Fruit fly (Drosophila melanogaster): ENCODE data around the gene CG42450.

The CG42450 gene

dm6 chrX:18797567-18797966, 15.5 kb upstream of the CG42450 start, which contains the start of gene bnb:
TSS of gene bnb (minus strand) at chrX:18797687.
- no peak for TF ChIP-seq CTCF (optimal IDR thresholded peaks at IDR 0.05)
- TF ChIP-seq CG8478 (optimal IDR thresholded peaks at IDR 0.05) = no peak

dm6 chrX:18799307-18799855, 13.7 kb upstream of the CG42450 start:
- no peak for TF ChIP-seq CG8478 (optimal IDR thresholded peaks at IDR 0.05)
- no peak for TF ChIP-seq CTCF (optimal IDR thresholded peaks at IDR 0.05)

- TF ChIP-seq CG8478 (optimal IDR thresholded peaks at IDR 0.05) (no peak), CTCF (optimal IDR thresholded peaks at IDR 0.05) (no peak)
Measured at dm6 chrX:18800167-18800566, 12.9 kb upstream of the CG42450 start.

DNA sequence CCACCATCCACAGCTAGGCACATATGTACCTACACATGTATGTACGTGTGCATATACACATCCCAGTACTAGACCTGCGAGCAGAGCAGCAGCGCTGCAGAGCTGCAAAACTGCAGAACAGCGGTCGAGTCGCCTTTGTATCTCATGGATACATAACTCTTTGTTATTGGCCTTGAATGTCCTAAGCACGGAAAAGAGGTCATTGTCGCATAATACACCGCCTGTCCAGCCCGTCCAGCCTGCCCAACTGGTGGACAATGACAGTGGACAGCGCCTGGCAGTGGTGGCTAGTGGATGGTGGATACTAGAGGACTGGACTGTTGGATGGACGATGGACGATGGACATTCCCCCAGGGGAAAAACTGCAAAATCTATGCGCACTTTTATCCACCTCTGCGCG, 11.8 kb upstream of the CG42450 start:
- TF ChIP-seq CTCF (optimal IDR thresholded peaks at IDR 0.05) = no peak
- TF ChIP-seq CG8478 (optimal IDR thresholded peaks at IDR 0.05) = no peak

dm6 chrX:18805036-18805435, 8.1 kb upstream of the CG42450 start:
- TF ChIP-seq CG8478 (optimal IDR thresholded peaks at IDR 0.05) (no peak), CTCF (optimal IDR thresholded peaks at IDR 0.05) (peak; percentile 53 to 58)

dm6 chrX:18806365-18806764, 6.7 kb upstream of the CG42450 start, which contains the start of gene CG7058:
TSS of gene CG7058 (plus strand) at chrX:18806694.
- TF ChIP-seq CG8478 (optimal IDR thresholded peaks at IDR 0.05) (no peak), CTCF (optimal IDR thresholded peaks at IDR 0.05) (no peak)

dm6 chrX:18812111-18812510, 986 bp upstream of the CG42450 start:
- TF ChIP-seq CG8478 (optimal IDR thresholded peaks at IDR 0.05) (no peak), CTCF (optimal IDR thresholded peaks at IDR 0.05) (no peak)

DNA sequence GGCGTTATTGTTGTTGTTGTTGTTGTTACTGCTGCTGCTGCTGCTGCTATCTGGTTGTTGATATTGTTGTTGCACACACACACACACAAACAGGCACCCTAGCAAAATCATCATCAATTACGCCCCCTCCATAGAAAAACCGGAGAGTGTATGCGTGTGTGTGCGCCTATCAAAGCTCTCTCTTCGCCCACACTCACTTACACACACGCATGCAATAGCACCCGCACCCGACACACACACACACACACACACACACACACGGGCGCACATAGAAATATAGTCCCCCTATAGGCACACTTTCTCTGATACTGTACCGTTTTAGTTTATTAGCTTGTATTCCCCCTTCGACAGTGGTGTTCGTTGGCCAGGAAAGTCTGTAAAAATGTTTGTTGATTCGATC, 1.3 kb downstream of the CG42450 start:
- no peak for TF ChIP-seq CTCF (optimal IDR thresholded peaks at IDR 0.05)
- TF ChIP-seq CG8478 (optimal IDR thresholded peaks at IDR 0.05) = no peak

- TF ChIP-seq CG8478 (optimal IDR thresholded peaks at IDR 0.05) (no peak), CTCF (optimal IDR thresholded peaks at IDR 0.05) (no peak)
Measured at dm6 chrX:18814944-18815343, 1.8 kb downstream of the CG42450 start.

dm6 chrX:18830396-18830795, 17.3 kb downstream of the CG42450 start, which contains the start of gene CG7101:
TSS of gene CG7101 (plus strand) at chrX:18830591.
- TF ChIP-seq CG8478 (optimal IDR thresholded peaks at IDR 0.05) = no peak
- no peak for TF ChIP-seq CTCF (optimal IDR thresholded peaks at IDR 0.05)

dm6 chrX:18832371-18832852, 19.3 kb downstream of the CG42450 start, which contains the start of gene Pvf1:
TSS of gene Pvf1 (plus strand) at chrX:18832682.
- TF ChIP-seq CTCF (optimal IDR thresholded peaks at IDR 0.05) (no peak), CG8478 (optimal IDR thresholded peaks at IDR 0.05) (no peak)

DNA sequence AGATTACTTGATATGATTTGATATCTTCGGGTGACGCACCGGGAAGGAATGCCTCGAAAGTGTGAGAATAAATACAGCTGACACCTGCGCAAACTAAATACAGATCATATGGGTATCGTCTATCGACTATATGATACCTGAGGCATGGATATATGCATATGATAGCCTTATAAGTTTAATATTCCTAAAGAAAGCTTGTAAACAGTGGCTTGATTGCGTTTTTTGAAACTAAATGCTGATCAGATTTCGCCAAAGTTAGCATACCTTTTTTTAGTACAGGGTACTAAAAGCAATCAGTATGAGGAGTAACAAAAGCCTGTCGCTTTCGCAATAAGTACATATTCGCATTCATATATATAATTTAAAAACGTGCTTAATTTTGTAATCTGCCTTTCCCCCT, 21.3 kb downstream of the CG42450 start:
- TF ChIP-seq CTCF (optimal IDR thresholded peaks at IDR 0.05) (no peak), CG8478 (optimal IDR thresholded peaks at IDR 0.05) (no peak)

dm6 chrX:18835003-18835402, 21.9 kb downstream of the CG42450 start:
- TF ChIP-seq CTCF (optimal IDR thresholded peaks at IDR 0.05) (no peak), CG8478 (optimal IDR thresholded peaks at IDR 0.05) (no peak)

DNA sequence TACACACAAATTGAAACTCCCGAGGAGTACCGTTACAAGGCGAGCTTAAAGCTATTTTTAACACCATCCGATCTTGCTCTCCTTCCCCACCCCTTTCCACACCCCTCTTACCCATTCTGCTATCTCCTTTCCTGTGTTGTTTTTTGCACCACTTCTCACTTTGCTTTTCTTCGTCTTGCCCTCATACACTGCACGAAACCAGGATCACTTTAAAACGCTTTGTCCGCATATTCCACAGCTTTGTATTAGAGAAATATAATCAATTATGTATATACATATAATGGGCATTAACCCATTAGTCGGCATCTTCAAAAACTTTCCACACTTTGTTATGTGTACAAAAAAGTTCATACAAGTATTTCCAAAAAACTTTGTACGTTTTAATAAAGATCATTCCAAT, 22.4 kb downstream of the CG42450 start:
- TF ChIP-seq CTCF (optimal IDR thresholded peaks at IDR 0.05) = no peak
- TF ChIP-seq CG8478 (optimal IDR thresholded peaks at IDR 0.05) = no peak

dm6 chrX:18836315-18836714, 23.2 kb downstream of the CG42450 start:
- TF ChIP-seq CG8478 (optimal IDR thresholded peaks at IDR 0.05) (no peak), CTCF (optimal IDR thresholded peaks at IDR 0.05) (no peak)

- TF ChIP-seq CTCF (optimal IDR thresholded peaks at IDR 0.05) (no peak), CG8478 (optimal IDR thresholded peaks at IDR 0.05) (no peak)
Measured at dm6 chrX:18837046-18837445, 23.9 kb downstream of the CG42450 start.

DNA sequence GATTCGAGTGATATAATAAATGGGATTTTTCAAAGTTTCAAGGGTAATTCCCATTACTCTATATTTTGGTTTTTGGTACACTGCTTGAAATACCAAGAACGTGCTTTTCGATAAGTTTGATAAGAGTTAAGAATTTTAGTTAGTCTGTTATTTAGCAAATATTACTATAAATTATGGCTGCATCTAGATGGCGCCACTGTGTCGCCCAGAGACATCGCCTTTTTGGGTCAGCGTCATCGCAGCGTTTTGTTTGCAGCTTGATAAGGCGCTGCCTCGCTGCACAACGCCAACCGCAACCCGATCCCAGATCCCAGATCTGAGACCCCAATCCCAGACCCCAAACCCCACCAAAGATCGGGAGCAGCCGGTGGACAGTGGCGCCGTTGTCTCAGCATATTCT, 25.4 kb downstream of the CG42450 start:
- TF ChIP-seq CG8478 (optimal IDR thresholded peaks at IDR 0.05) (no peak), CTCF (optimal IDR thresholded peaks at IDR 0.05) (peak; percentile 70 to 74)

Data from S2 (cell line).